Worm (Caenorhabditis elegans): Measurements from ENCODE around the gene C49C3.15.

DNA sequence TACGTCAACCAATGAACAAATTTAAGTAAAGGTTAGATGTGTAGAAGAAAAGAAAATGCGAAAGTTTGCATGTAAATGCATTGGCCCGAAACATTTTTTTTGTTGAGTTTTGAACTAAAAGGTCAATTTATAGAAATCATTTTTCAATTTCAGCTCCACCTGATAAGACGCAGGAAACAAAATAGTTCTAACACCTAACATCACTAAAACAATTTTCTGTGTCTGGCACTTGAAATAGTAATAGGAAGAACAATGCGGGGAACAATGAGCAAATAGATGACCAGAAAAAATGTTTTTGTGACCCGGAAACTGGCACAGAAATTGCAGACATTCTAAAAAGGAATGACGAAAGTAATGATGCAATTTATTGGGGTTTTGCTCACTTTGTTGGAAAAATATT lies 41.7 kb upstream of the C49C3.15 start:
- no peak for TF ChIP-seq ztf-4 (tag; optimal IDR thresholded peaks at IDR 0.05)
- TF ChIP-seq lin-39 (tag; optimal IDR thresholded peaks at IDR 0.05), result no peak

Measured in whole organism, L3 larva.